Fruit fly (Drosophila melanogaster): ENCODE results near the gene CG4907.

Gene CG4907

dm6 chr3R:22724149-22724973, 13.8 kb upstream of the CG4907 start, which contains the start of gene Irp-1A (continued):
- TF ChIP-seq ci (GFP tag; IDR thresholded peaks at IDR 0.05) (peak; percentile 82), CG12659 (GFP tag; optimal IDR thresholded peaks at IDR 0.05) (peak; percentile 88), CG18262 (tag; optimal IDR thresholded peaks at IDR 0.05) (peak; percentile 85), CG18599 (GFP tag; optimal IDR thresholded peaks at IDR 0.05) (peak; percentile 77), stc (GFP tag; IDR thresholded peaks at IDR 0.05) (peak; percentile 78), CG31441 (GFP tag; IDR thresholded peaks at IDR 0.05) (peak; percentile 87), unpg (GFP tag; optimal IDR thresholded peaks at IDR 0.05) (peak; percentile 85), cwo (GFP tag; optimal IDR thresholded peaks at IDR 0.05) (peak; percentile 60), CG10267 (tag; optimal IDR thresholded peaks at IDR 0.05) (peak; percentile 81), CG12104 (GFP tag; optimal IDR thresholded peaks at IDR 0.05) (peak; percentile 40), Aef1 (GFP tag; IDR thresholded peaks at IDR 0.05) (peak; percentile 56; the same call in 1 of the 3 replicates), CG4820 (GFP tag; optimal IDR thresholded peaks at IDR 0.05) (peak; percentile 2), HLHmδ (GFP tag; optimal IDR thresholded peaks at IDR 0.05) (no peak), CG15073 (GFP tag; optimal IDR thresholded peaks at IDR 0.05) (no peak), lov (optimal IDR thresholded peaks at IDR 0.05) (no peak), lov (GFP tag; IDR thresholded peaks at IDR 0.05) (0 out of 3 replicates have a peak, but pooled peaks have one; percentile 57), CG1603 (tag; optimal IDR thresholded peaks at IDR 0.05) (peak; percentile 61), CG2116 (GFP tag; optimal IDR thresholded peaks at IDR 0.05) (peak; percentile 73), zf30C (GFP tag; optimal IDR thresholded peaks at IDR 0.05) (peak; percentile 96), Hr51 (GFP tag; optimal IDR thresholded peaks at IDR 0.05) (peak; percentile 28 to 87), Gsc (GFP tag; IDR thresholded peaks at IDR 0.05) (no peak), Myb (GFP tag; optimal IDR thresholded peaks at IDR 0.05) (peak; percentile 41), Max (GFP tag; optimal IDR thresholded peaks at IDR 0.05) (peak; percentile 56), her (GFP tag; optimal IDR thresholded peaks at IDR 0.05) (peak; percentile 34), sc (optimal IDR thresholded peaks at IDR 0.05) (no peak), sc (GFP tag; optimal IDR thresholded peaks at IDR 0.05) (no peak), Mrtf (GFP tag; IDR thresholded peaks at IDR 0.05) (peak; percentile 35; the same call in 1 of the 3 replicates), CG17612 (GFP tag; IDR thresholded peaks at IDR 0.05) (0 out of 2 replicates have a peak, but pooled peaks have one; percentile 22), Sry-δ (GFP tag; optimal IDR thresholded peaks at IDR 0.05) (peak; percentile 91), CG5245 (GFP tag; optimal IDR thresholded peaks at IDR 0.05) (no peak), Chrac-16 (GFP tag; optimal IDR thresholded peaks at IDR 0.05) (peak; percentile 57), CG14860 (GFP tag; IDR thresholded peaks at IDR 0.05; ENCODE audit: partially characterized antibody) (peak; percentile 56; the same call in 2 of the 3 replicates), CG17829 (tag; optimal IDR thresholded peaks at IDR 0.05) (peak; percentile 81), repo (GFP tag; optimal IDR thresholded peaks at IDR 0.05) (no peak), CG13624 (GFP tag; optimal IDR thresholded peaks at IDR 0.05) (peak; percentile 47), wdn (GFP tag; IDR thresholded peaks at IDR 0.05) (peak; percentile 74), Gug (GFP tag; IDR thresholded peaks at IDR 0.05) (peak; percentile 41; the same call in 1 of the 4 replicates), CG7556 (GFP tag; optimal IDR thresholded peaks at IDR 0.05) (peak; percentile 77), ssp (GFP tag; IDR thresholded peaks at IDR 0.05) (peak; percentile 42), Rfx (GFP tag; IDR thresholded peaks at IDR 0.05) (peak; percentile 86), CG3847 (GFP tag; IDR thresholded peaks at IDR 0.05) (peak; percentile 71), ftz-f1 (GFP tag; optimal IDR thresholded peaks at IDR 0.05) (no peak), CG11695 (GFP tag; IDR thresholded peaks at IDR 0.05) (peak; percentile 81), cato (GFP tag; optimal IDR thresholded peaks at IDR 0.05; ENCODE audit: borderline replicate concordance) (no peak), CG1832 (GFP tag; optimal IDR thresholded peaks at IDR 0.05) (no peak), Optix (GFP tag; IDR thresholded peaks at IDR 0.05) (no peak), CG1233 (GFP tag; optimal IDR thresholded peaks at IDR 0.05) (peak; percentile 41), ERR (GFP tag; optimal IDR thresholded peaks at IDR 0.05) (no peak), nerfin-2 (GFP tag; IDR thresholded peaks at IDR 0.05; ENCODE audit: partially characterized antibody) (peak; percentile 49)

Data from whole organism, embryonic.